Fruit fly (Drosophila melanogaster) whole organism, embryonic: ENCODE measurements around the gene CG17140.
A peak's percentile ranks its signal among the peaks of the same experiment; 100 is the strongest.

ENCODE experiments used
- Abd-B ChIP-seq: fragments of 200-800 bp; sonication (Bioruptor generic); optimal IDR thresholded peaks from 2 replicates; lab custom pipeline; 2018; ENCODE audit warnings: missing biosample characterization, mild to moderate bottlenecking, missing genetic modification characterization, moderate library complexity
- BEAF-32 ChIP-seq: fragments of 200-800 bp; sonication (Bioruptor generic); optimal IDR thresholded peaks from 3 replicates; lab custom pipeline; 2017; ENCODE audit warnings: missing biosample characterization, missing genetic modification characterization, mild to moderate bottlenecking, moderate library complexity, missing genetic modification reagents
- CG10147 ChIP-seq: fragments of 200-800 bp; sonication (Bioruptor generic); optimal IDR thresholded peaks from 2 replicates; lab custom pipeline; 2019; ENCODE audit warnings: missing biosample characterization, mild to moderate bottlenecking, missing genetic modification characterization, moderate library complexity
- CG10959 ChIP-seq: fragments of 200-800 bp; sonication (Bioruptor generic); IDR thresholded peaks from 2 replicates; pipeline ENCODE4 v1.3.6; 2022; ENCODE audit warnings: missing biosample characterization, missing genetic modification characterization
- CG11247 ChIP-seq: fragments of 200-800 bp; sonication (Bioruptor generic); IDR thresholded peaks from 2 replicates; pipeline ENCODE4 v1.3.6; 2022; ENCODE audit warnings: missing biosample characterization, missing genetic modification characterization
- CG11456 ChIP-seq: fragments of 200-800 bp; sonication (Bioruptor generic); IDR thresholded peaks from 3 replicates; pipeline ENCODE4 v1.3.6; 2022; ENCODE audit warnings: missing biosample characterization, missing genetic modification characterization
- CG12104 ChIP-seq: fragments of 200-800 bp; sonication (Bioruptor generic); optimal IDR thresholded peaks from 3 replicates; lab custom pipeline; 2016; ENCODE audit warnings: missing biosample characterization, missing genetic modification characterization
- CG12219 ChIP-seq: fragments of 200-800 bp; sonication (Bioruptor generic); optimal IDR thresholded peaks from 3 replicates; lab custom pipeline; 2018; ENCODE audit warnings: missing biosample characterization, mild to moderate bottlenecking, missing genetic modification characterization
- CG12659 ChIP-seq: fragments of 200-800 bp; sonication (Bioruptor generic); optimal IDR thresholded peaks from 3 replicates; lab custom pipeline; 2017; ENCODE audit warnings: mild to moderate bottlenecking, missing biosample characterization, missing genetic modification reagents, missing genetic modification characterization
- CG14014 ChIP-seq: fragments of 200-800 bp; sonication (Bioruptor generic); IDR thresholded peaks from 2 replicates; pipeline ENCODE4 v1.3.6; 2022; ENCODE audit warnings: missing biosample characterization, missing genetic modification characterization
- CG14050 ChIP-seq: fragments of 200-800 bp; sonication (Bioruptor generic); IDR thresholded peaks from 3 replicates; pipeline ENCODE4 v1.3.6; 2022; ENCODE audit warnings: missing biosample characterization, missing genetic modification characterization
- CG14667 ChIP-seq: fragments of 200-800 bp; sonication (Bioruptor generic); IDR thresholded peaks from 2 replicates; pipeline ENCODE4 v1.3.6; 2022; ENCODE audit warnings: missing biosample characterization, missing genetic modification characterization
- CG16813 ChIP-seq: fragments of 200-800 bp; sonication (Bioruptor generic); IDR thresholded peaks from 3 replicates; pipeline ENCODE4 v1.3.6; 2022; ENCODE audit warnings: missing biosample characterization, missing genetic modification characterization; ENCODE audit not compliant: partially characterized antibody
- CG17829 ChIP-seq: fragments of 200-800 bp; optimal IDR thresholded peaks from 2 replicates; lab custom pipeline; 2019; ENCODE audit warnings: missing biosample characterization, mild to moderate bottlenecking, missing genetic modification characterization, moderate library complexity
- CG18262 ChIP-seq: fragments of 200-800 bp; optimal IDR thresholded peaks from 3 replicates; lab custom pipeline; 2019; ENCODE audit warnings: missing biosample characterization, mild to moderate bottlenecking, missing genetic modification characterization, moderate library complexity
- CG3407 ChIP-seq: fragments of 200-800 bp; sonication (Bioruptor generic); optimal IDR thresholded peaks from 2 replicates; lab custom pipeline; 2018; ENCODE audit warnings: missing biosample characterization, mild to moderate bottlenecking, missing genetic modification characterization
- CG34224 ChIP-seq: fragments of 200-800 bp; sonication (Bioruptor generic); IDR thresholded peaks from 3 replicates; pipeline ENCODE4 v1.3.6; 2022; ENCODE audit warnings: missing biosample characterization, missing genetic modification characterization; ENCODE audit not compliant: partially characterized antibody
- CG3838 ChIP-seq: fragments of 200-800 bp; sonication (Bioruptor generic); optimal IDR thresholded peaks from 3 replicates; lab custom pipeline; 2016; ENCODE audit warnings: missing biosample characterization, missing genetic modification characterization
- CG6689 ChIP-seq: fragments of 200-800 bp; sonication (Bioruptor generic); IDR thresholded peaks from 2 replicates; pipeline ENCODE4 v1.3.6; 2022; ENCODE audit warnings: missing biosample characterization, missing genetic modification characterization
- CG6791 ChIP-seq: fragments of 200-800 bp; sonication (Bioruptor generic); IDR thresholded peaks from 3 replicates; pipeline ENCODE4 v1.3.6; 2022; ENCODE audit warnings: missing biosample characterization, missing genetic modification characterization; ENCODE audit not compliant: partially characterized antibody
- CG7372 ChIP-seq: fragments of 200-800 bp; sonication (Bioruptor generic); IDR thresholded peaks from 2 replicates; pipeline ENCODE4 v1.3.6; 2022; ENCODE audit warnings: missing biosample characterization, missing genetic modification characterization
- CG7839 ChIP-seq: fragments of 200-800 bp; sonication (Bioruptor generic); optimal IDR thresholded peaks from 3 replicates; lab custom pipeline; 2018; ENCODE audit warnings: missing biosample characterization, mild to moderate bottlenecking, missing genetic modification characterization, moderate library complexity
- CG8281 ChIP-seq: fragments of 200-800 bp; sonication (Bioruptor generic); optimal IDR thresholded peaks from 2 replicates; lab custom pipeline; 2018; ENCODE audit warnings: missing biosample characterization, mild to moderate bottlenecking, missing genetic modification characterization, moderate library complexity
- CG8765 ChIP-seq: fragments of 200-800 bp; sonication (Bioruptor generic); IDR thresholded peaks from 2 replicates; pipeline ENCODE4 v1.3.6; 2022; ENCODE audit warnings: missing biosample characterization, missing genetic modification characterization
- CG8944 ChIP-seq: fragments of 200-800 bp; sonication (Bioruptor generic); optimal IDR thresholded peaks from 3 replicates; lab custom pipeline; 2016; ENCODE audit warnings: missing biosample characterization, missing genetic modification characterization
- CG9817 ChIP-seq: fragments of 200-800 bp; sonication (Bioruptor generic); optimal IDR thresholded peaks from 2 replicates; lab custom pipeline; 2018; ENCODE audit warnings: missing biosample characterization, mild to moderate bottlenecking, missing genetic modification characterization, moderate library complexity
- CoRest ChIP-seq: fragments of 200-800 bp; sonication (Bioruptor generic); optimal IDR thresholded peaks from 3 replicates; lab custom pipeline; 2018; ENCODE audit warnings: missing biosample characterization, mild to moderate bottlenecking, missing genetic modification characterization, moderate library complexity
- Dref ChIP-seq: fragments of 200-800 bp; sonication (Bioruptor generic); IDR thresholded peaks from 2 replicates; pipeline ENCODE4 v1.3.6; 2022; ENCODE audit warnings: missing biosample characterization, missing genetic modification characterization
- Elba2 ChIP-seq: fragments of 200-800 bp; sonication (Bioruptor generic); optimal IDR thresholded peaks from 3 replicates; lab custom pipeline; 2016; ENCODE audit warnings: missing biosample characterization, missing genetic modification characterization
- Hmx ChIP-seq: fragments of 200-800 bp; sonication (Bioruptor generic); optimal IDR thresholded peaks from 2 replicates; lab custom pipeline; 2016; ENCODE audit warnings: missing biosample characterization, missing genetic modification characterization
- Hsf ChIP-seq: fragments of 200-800 bp; sonication (Bioruptor generic); optimal IDR thresholded peaks from 3 replicates; lab custom pipeline; 2016; ENCODE audit warnings: missing biosample characterization, missing genetic modification characterization
- PHDP ChIP-seq: fragments of 200-800 bp; sonication (Bioruptor generic); optimal IDR thresholded peaks from 3 replicates; lab custom pipeline; 2018; ENCODE audit warnings: missing biosample characterization, mild to moderate bottlenecking, missing genetic modification characterization, moderate library complexity
- Ptx1 ChIP-seq: fragments of 200-800 bp; sonication (Bioruptor generic); IDR thresholded peaks from 2 replicates; pipeline ENCODE4 v1.3.6; 2022; ENCODE audit warnings: missing biosample characterization, missing genetic modification characterization
- Stat92E ChIP-seq, 3 experiments: fragments of >200 bp in 2 of 3; fragments of 200-800 bp in 1 of 3; sonication (Bioruptor generic) in 1 of 3; optimal IDR thresholded peaks; 2 replicates each; lab custom pipeline; 2017 to 2019; ENCODE audit warnings: missing biosample characterization in 3 of 3, missing genetic modification characterization in 3 of 3, mild to moderate bottlenecking in 1 of 3, moderate library complexity in 1 of 3
- amos ChIP-seq: fragments of 200-800 bp; sonication (Bioruptor generic); IDR thresholded peaks from 2 replicates; pipeline ENCODE4 v1.3.6; 2022; ENCODE audit warnings: missing biosample characterization, missing genetic modification characterization; ENCODE audit not compliant: partially characterized antibody
- dati ChIP-seq: fragments of 200-800 bp; sonication (Bioruptor generic); IDR thresholded peaks from 2 replicates; pipeline ENCODE4 v1.3.6; 2022; ENCODE audit warnings: missing biosample characterization, missing genetic modification characterization
- dm ChIP-seq: fragments of 200-800 bp; sonication (Bioruptor generic); optimal IDR thresholded peaks from 3 replicates; lab custom pipeline; 2016; ENCODE audit warnings: missing biosample characterization, missing genetic modification characterization
- ems ChIP-seq: fragments of 200-800 bp; sonication (Bioruptor generic); optimal IDR thresholded peaks from 3 replicates; lab custom pipeline; 2016; ENCODE audit warnings: missing biosample characterization, missing genetic modification characterization
- gro ChIP-seq: fragments of 200-800 bp; sonication (Bioruptor generic); optimal IDR thresholded peaks from 2 replicates; lab custom pipeline; 2016; ENCODE audit warnings: missing biosample characterization, missing genetic modification characterization
- lov ChIP-seq, 2 experiments: fragments of 200-800 bp in 1 of 2; fragments of >200 bp in 1 of 2; sonication (Bioruptor generic) in 1 of 2; IDR thresholded peaks in 1 of 2; optimal IDR thresholded peaks in 1 of 2; 2 replicates in 1 of 2; 3 replicates in 1 of 2; pipeline versions ENCODE4 v1.3.6 to Lab custom; 2017 to 2022; ENCODE audit warnings: missing biosample characterization in 1 of 2, missing genetic modification characterization in 1 of 2
- luna ChIP-seq: fragments of 200-800 bp; sonication (Bioruptor generic); optimal IDR thresholded peaks from 2 replicates; lab custom pipeline; 2016; ENCODE audit warnings: missing biosample characterization, missing genetic modification characterization
- nom ChIP-seq: fragments of 200-800 bp; sonication (Bioruptor generic); optimal IDR thresholded peaks from 2 replicates; lab custom pipeline; 2017; ENCODE audit warnings: missing biosample characterization, missing genetic modification characterization, mild to moderate bottlenecking, moderate library complexity, missing genetic modification reagents
- pzg ChIP-seq: fragments of 200-800 bp; sonication (Bioruptor generic); optimal IDR thresholded peaks from 3 replicates; lab custom pipeline; 2018; ENCODE audit warnings: missing biosample characterization, mild to moderate bottlenecking, missing genetic modification characterization, moderate library complexity
- salm ChIP-seq: fragments of 200-800 bp; sonication (Bioruptor generic); optimal IDR thresholded peaks from 2 replicates; lab custom pipeline; 2018; ENCODE audit warnings: missing biosample characterization, mild to moderate bottlenecking, missing genetic modification characterization
- sim ChIP-seq: fragments of 200-800 bp; sonication (Bioruptor generic); IDR thresholded peaks from 2 replicates; pipeline ENCODE4 v1.3.6; 2022; ENCODE audit warnings: missing biosample characterization, missing genetic modification characterization
- slou ChIP-seq: fragments of 200-800 bp; sonication (Bioruptor generic); optimal IDR thresholded peaks from 3 replicates; lab custom pipeline; 2016; ENCODE audit warnings: missing biosample characterization, missing genetic modification characterization
- stwl ChIP-seq: fragments of 200-800 bp; sonication (Bioruptor generic); optimal IDR thresholded peaks from 3 replicates; lab custom pipeline; 2018; ENCODE audit warnings: missing biosample characterization, mild to moderate bottlenecking, missing genetic modification characterization, moderate library complexity
- trh ChIP-seq: fragments of 200-800 bp; sonication (Bioruptor generic); optimal IDR thresholded peaks from 2 replicates; lab custom pipeline; 2016; ENCODE audit warnings: missing biosample characterization, missing genetic modification characterization
- wek ChIP-seq: fragments of 200-800 bp; sonication (Bioruptor generic); optimal IDR thresholded peaks from 3 replicates; lab custom pipeline; 2018; ENCODE audit warnings: missing biosample characterization, mild to moderate bottlenecking, missing genetic modification characterization, moderate library complexity
- zen2 ChIP-seq: fragments of 200-800 bp; sonication (Bioruptor generic); IDR thresholded peaks from 3 replicates; pipeline ENCODE4 v1.3.6; 2022; ENCODE audit warnings: missing biosample characterization, missing genetic modification characterization; ENCODE audit not compliant: partially characterized antibody

Gene CG17140

dm6 chr2L:10842326-10842725, 3.1 kb downstream of the CG17140 start, which contains the start of gene CG6700 (continued):
- TF ChIP-seq CG12219 (GFP tag; lab: Kevin White, UChicago), result no peak
- no peak for TF ChIP-seq sim (GFP tag; lab: Robert Waterston, UW)
- no peak for TF ChIP-seq CG11456
- no peak for TF ChIP-seq wek (GFP tag; lab: Kevin White, UChicago)
- no peak for TF ChIP-seq CG12104
- no peak for TF ChIP-seq CG8281 (tag; lab: Kevin White, UChicago)
- TF ChIP-seq Hmx, result no peak
- TF ChIP-seq CG18262, result no peak
- no peak for TF ChIP-seq CG10147
- no peak for TF ChIP-seq Ptx1 (GFP tag; lab: Robert Waterston, UW)
- TF ChIP-seq dati (GFP tag; lab: Robert Waterston, UW), result no peak
- no peak for TF ChIP-seq PHDP (tag; lab: Kevin White, UChicago)
- no peak for TF ChIP-seq CoRest
- no peak; the same call in 1 of the 2 replicates for TF ChIP-seq amos
- no peak for TF ChIP-seq slou
- no peak for TF ChIP-seq ems (GFP tag; lab: Kevin White, UChicago)
- no peak for TF ChIP-seq luna (GFP tag; lab: Kevin White, UChicago)
- TF ChIP-seq CG8944 (GFP tag; lab: Kevin White, UChicago), result no peak
- TF ChIP-seq CG3838, result no peak
- peak; percentile 9 for TF ChIP-seq CG17829 (tag; lab: Kevin White, UChicago)
- TF ChIP-seq lov (optimal IDR thresholded peaks at IDR 0.05; lab: Kevin White, UChicago), result no peak
- TF ChIP-seq lov (GFP tag; IDR thresholded peaks at IDR 0.05; lab: Robert Waterston, UW), result no peak
- TF ChIP-seq Hsf (GFP tag; lab: Kevin White, UChicago), result no peak
- TF ChIP-seq salm (tag; lab: Kevin White, UChicago), result no peak
- no peak for TF ChIP-seq CG11247 (GFP tag; lab: Robert Waterston, UW)
- TF ChIP-seq pzg, result peak; percentile 64
- TF ChIP-seq zen2 (GFP tag; lab: Robert Waterston, UW), result no peak
- TF ChIP-seq dm (GFP tag; lab: Kevin White, UChicago), result peak; percentile 9
- peak; percentile 59 for TF ChIP-seq Dref (GFP tag; lab: Robert Waterston, UW)
- TF ChIP-seq CG14014 (GFP tag; lab: Robert Waterston, UW), result no peak
- no peak for TF ChIP-seq trh (GFP tag; lab: Kevin White, UChicago)
- peak; percentile 66 for TF ChIP-seq CG12659 (GFP tag; lab: Kevin White, UChicago)
- no peak for TF ChIP-seq Abd-B (GFP tag; lab: Kevin White, UChicago)
- TF ChIP-seq CG8765, result no peak
- no peak for TF ChIP-seq CG7372 (GFP tag; lab: Robert Waterston, UW)
- TF ChIP-seq CG34224 (GFP tag; lab: Robert Waterston, UW), result no peak
- no peak for TF ChIP-seq CG16813 (GFP tag; lab: Robert Waterston, UW)
- TF ChIP-seq CG9817 (tag; lab: Kevin White, UChicago), result no peak
- TF ChIP-seq Elba2 (GFP tag; lab: Kevin White, UChicago), result no peak
- no peak for TF ChIP-seq CG7839 (tag; lab: Kevin White, UChicago)
- peak; percentile 49 for TF ChIP-seq gro (GFP tag; lab: Kevin White, UChicago)
- no peak for TF ChIP-seq nom (GFP tag; lab: Kevin White, UChicago)
- no peak for TF ChIP-seq CG10959 (GFP tag; lab: Robert Waterston, UW)
- TF ChIP-seq CG3407 (GFP tag; lab: Kevin White, UChicago), result no peak
- TF ChIP-seq CG14667 (GFP tag; lab: Robert Waterston, UW), result no peak
- TF ChIP-seq Stat92E (GFP tag; optimal IDR thresholded peaks at IDR 0.05; lab: Kevin White, UChicago), result no peak
- TF ChIP-seq CG14050 (GFP tag; lab: Robert Waterston, UW), result no peak
- TF ChIP-seq CG6689 (GFP tag; lab: Robert Waterston, UW), result no peak
- TF ChIP-seq CG6791 (GFP tag; lab: Robert Waterston, UW), result no peak
- peak; percentile 46 for TF ChIP-seq stwl (tag; lab: Kevin White, UChicago)
- peak; percentile 45 for TF ChIP-seq BEAF-32 (GFP tag; lab: Kevin White, UChicago)
